Fruit fly (Drosophila melanogaster) whole organism, adult: Measurements from ENCODE around the gene CG17217.

Experiments
- CG11617 ChIP-seq: fragments of 200-800 bp; sonication (Bioruptor generic); optimal IDR thresholded peaks from 2 replicates; lab custom pipeline; 2017; ENCODE audit warnings: mild to moderate bottlenecking, missing biosample characterization, missing genetic modification reagents, missing genetic modification characterization
- CG12768 ChIP-seq: fragments of 200-800 bp; sonication (Bioruptor generic); optimal IDR thresholded peaks from 2 replicates; lab custom pipeline; 2017; ENCODE audit warnings: missing biosample characterization, missing genetic modification characterization, mild to moderate bottlenecking, moderate library complexity, missing genetic modification reagents
- CG14711 ChIP-seq: fragments of 200-800 bp; sonication (Bioruptor generic); optimal IDR thresholded peaks from 2 replicates; lab custom pipeline; 2018; ENCODE audit warnings: missing biosample characterization, mild to moderate bottlenecking, missing genetic modification characterization, moderate library complexity
- CG1620 ChIP-seq: fragments of 200-800 bp; sonication (Bioruptor generic); optimal IDR thresholded peaks from 2 replicates; lab custom pipeline; 2016; ENCODE audit warnings: missing biosample characterization, missing genetic modification characterization
- CG33017 ChIP-seq: fragments of 200-800 bp; sonication (Bioruptor generic); optimal IDR thresholded peaks from 2 replicates; lab custom pipeline; 2018; ENCODE audit warnings: missing biosample characterization, mild to moderate bottlenecking, missing genetic modification characterization, moderate library complexity
- CG5204 ChIP-seq: fragments of 200-800 bp; sonication (Bioruptor generic); optimal IDR thresholded peaks from 2 replicates; lab custom pipeline; 2016; ENCODE audit warnings: missing biosample characterization, missing genetic modification characterization
- CG7045 ChIP-seq: fragments of 200-800 bp; sonication (Bioruptor generic); optimal IDR thresholded peaks from 2 replicates; lab custom pipeline; 2017; ENCODE audit warnings: missing biosample characterization, mild to moderate bottlenecking, missing genetic modification characterization
- CG7101 ChIP-seq: fragments of 200-800 bp; sonication (Bioruptor generic); optimal IDR thresholded peaks from 2 replicates; lab custom pipeline; 2018; ENCODE audit warnings: missing biosample characterization, mild to moderate bottlenecking, missing genetic modification characterization, moderate library complexity
- Clk ChIP-seq: fragments of 200-800 bp; sonication (Bioruptor generic); optimal IDR thresholded peaks from 2 replicates; lab custom pipeline; 2017; ENCODE audit warnings: missing biosample characterization, missing genetic modification characterization
- Crg-1 ChIP-seq: fragments of 200-800 bp; sonication (Bioruptor generic); optimal IDR thresholded peaks from 2 replicates; lab custom pipeline; 2016; ENCODE audit warnings: missing biosample characterization, missing genetic modification characterization
- Hr96 ChIP-seq: fragments of 200-800 bp; sonication (Bioruptor generic); optimal IDR thresholded peaks from 2 replicates; lab custom pipeline; 2016; ENCODE audit warnings: missing biosample characterization, missing genetic modification characterization
- Mnt ChIP-seq: fragments of 200-800 bp; sonication (Bioruptor generic); optimal IDR thresholded peaks from 2 replicates; lab custom pipeline; 2016; ENCODE audit warnings: missing biosample characterization, mild to moderate bottlenecking, missing genetic modification characterization
- bab1 ChIP-seq: fragments of 200-800 bp; sonication (Bioruptor generic); optimal IDR thresholded peaks from 3 replicates; lab custom pipeline; 2019; ENCODE audit warnings: missing biosample characterization, mild to moderate bottlenecking, missing genetic modification characterization, moderate library complexity
- cic ChIP-seq: fragments of 200-800 bp; sonication (Bioruptor generic); optimal IDR thresholded peaks from 2 replicates; lab custom pipeline; 2017; ENCODE audit warnings: missing biosample characterization, mild to moderate bottlenecking, missing genetic modification characterization, moderate library complexity
- cnc ChIP-seq, 2 experiments: fragments of >200 bp; optimal IDR thresholded peaks; 2 replicates each; lab custom pipeline; 2017
- kay ChIP-seq: fragments of 200-800 bp; sonication (Bioruptor generic); peaks from one replicate; lab custom pipeline; 2016; ENCODE audit warnings: missing biosample characterization, missing genetic modification characterization, borderline replicate concordance
- ovo ChIP-seq: fragments of 200-800 bp; sonication (Bioruptor generic); optimal IDR thresholded peaks from 2 replicates; lab custom pipeline; 2016; ENCODE audit warnings: missing biosample characterization, missing genetic modification characterization
- pad ChIP-seq: fragments of 200-800 bp; sonication (Bioruptor generic); optimal IDR thresholded peaks from 3 replicates; lab custom pipeline; 2017; ENCODE audit warnings: missing biosample characterization, missing genetic modification characterization, mild to moderate bottlenecking, moderate library complexity, missing genetic modification reagents
- tj ChIP-seq: fragments of 200-800 bp; sonication (Bioruptor generic); optimal IDR thresholded peaks from 3 replicates; lab custom pipeline; 2017; ENCODE audit warnings: missing biosample characterization, mild to moderate bottlenecking, missing genetic modification characterization, moderate library complexity
- toe ChIP-seq: fragments of 200-800 bp; sonication (Bioruptor generic); optimal IDR thresholded peaks from 2 replicates; lab custom pipeline; 2016; ENCODE audit warnings: missing biosample characterization, missing genetic modification characterization

The CG17217 gene

DNA sequence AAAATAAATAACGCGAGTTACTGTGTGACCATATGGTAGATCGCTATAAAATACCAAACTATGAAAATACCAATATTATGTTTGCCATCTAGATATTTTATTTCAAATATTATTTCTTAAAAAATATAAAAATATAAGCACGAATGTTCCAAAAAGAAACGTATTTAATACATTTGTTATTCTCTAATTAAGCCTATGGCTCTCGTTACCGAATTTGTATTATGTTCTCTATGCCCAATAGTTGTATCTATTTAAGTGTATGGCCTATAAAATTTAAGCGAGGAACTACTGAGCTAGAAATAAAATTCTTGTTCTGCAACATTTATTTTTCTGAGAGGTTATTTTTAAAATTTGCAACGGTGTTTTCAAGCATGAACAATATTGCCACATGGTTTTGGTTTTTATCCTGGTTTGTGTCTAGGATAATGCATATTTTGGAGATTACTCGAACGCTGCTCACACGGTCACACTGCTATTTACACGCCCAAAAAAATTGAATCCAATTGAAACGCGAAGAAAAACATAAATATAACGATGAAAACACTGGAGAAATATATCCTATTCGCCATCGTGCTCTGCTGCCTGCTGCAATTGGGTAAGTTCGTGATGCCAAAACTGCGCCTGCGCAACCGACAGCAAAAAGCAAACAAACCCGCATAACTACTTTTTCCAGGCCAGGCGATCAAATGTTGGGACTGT, 2.3 kb downstream of the CG17217 start, which contains the start of the genes CG6583 and crok:
Gene CG6583, minus strand, starts transcription at position 51 of the 699 bp plus-strand sequence.
Gene crok, plus strand, starts transcription at position 446 of the 699 bp plus-strand sequence.
- no peak for TF ChIP-seq CG12768
- no peak for TF ChIP-seq Mnt (GFP tag; lab: Kevin White, UChicago)
- TF ChIP-seq pad (GFP tag; lab: Kevin White, UChicago): no peak
- TF ChIP-seq cnc (optimal IDR thresholded peaks at IDR 0.05; lab: Kevin White, UChicago): no peak
- no peak for TF ChIP-seq CG7045 (GFP tag; lab: Kevin White, UChicago)
- TF ChIP-seq CG33017 (tag; lab: Kevin White, UChicago): no peak
- TF ChIP-seq kay (GFP tag; lab: Kevin White, UChicago): no peak
- no peak for TF ChIP-seq CG5204 (GFP tag; lab: Kevin White, UChicago)

DNA sequence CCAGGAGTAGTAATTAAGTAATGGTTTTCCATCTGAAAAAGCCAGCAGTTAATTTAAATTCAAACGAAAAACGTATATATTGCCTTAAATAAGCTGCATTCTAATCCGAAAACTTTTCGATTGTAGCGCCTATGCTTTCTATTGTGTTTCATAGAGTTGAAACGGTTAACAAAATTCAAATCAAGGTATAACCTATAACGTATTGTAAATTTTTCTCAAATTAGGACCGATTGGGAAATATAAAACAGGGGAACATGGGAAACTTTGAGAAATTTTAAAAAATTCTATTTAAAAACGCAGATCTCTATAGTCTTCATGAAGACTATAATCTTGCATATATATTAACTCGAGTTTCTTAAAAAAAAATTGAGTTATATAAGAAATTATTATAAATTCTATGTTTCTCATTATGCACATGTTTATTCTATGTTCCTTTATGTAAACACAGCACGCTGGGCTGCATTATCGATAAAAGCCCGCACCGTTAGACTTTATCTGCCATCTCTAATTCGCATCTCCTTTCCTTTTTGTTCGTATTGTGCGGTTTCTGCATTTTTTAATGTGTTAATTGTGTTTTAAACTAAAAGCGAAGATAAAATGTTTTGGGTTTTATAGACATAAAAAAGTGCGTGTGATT, 4.3 kb downstream of the CG17217 start, which contains the start of gene bru1:
Gene bru1, plus strand, starts transcription at position 512 of the 637 bp plus-strand sequence.
- TF ChIP-seq cic (GFP tag; lab: Kevin White, UChicago): no peak
- no peak for TF ChIP-seq toe
- no peak for TF ChIP-seq CG7045 (GFP tag; lab: Kevin White, UChicago)
- TF ChIP-seq CG1620: no peak
- no peak for TF ChIP-seq tj (GFP tag; lab: Kevin White, UChicago)
- no peak for TF ChIP-seq CG11617 (GFP tag; lab: Kevin White, UChicago)
- no peak for TF ChIP-seq kay (GFP tag; lab: Kevin White, UChicago)
- TF ChIP-seq ovo (GFP tag; lab: Kevin White, UChicago): no peak
- TF ChIP-seq Clk (GFP tag; lab: Kevin White, UChicago): no peak
- TF ChIP-seq Mnt (GFP tag; lab: Kevin White, UChicago): no peak
- TF ChIP-seq CG7101 (tag; lab: Kevin White, UChicago): no peak
- no peak for TF ChIP-seq CG12768
- TF ChIP-seq CG14711 (tag; lab: Kevin White, UChicago): no peak
- TF ChIP-seq Crg-1 (GFP tag; lab: Kevin White, UChicago): no peak
- TF ChIP-seq cnc (optimal IDR thresholded peaks at IDR 0.05; lab: Kevin White, UChicago): no peak
- TF ChIP-seq bab1 (GFP tag; lab: Kevin White, UChicago): no peak

DNA sequence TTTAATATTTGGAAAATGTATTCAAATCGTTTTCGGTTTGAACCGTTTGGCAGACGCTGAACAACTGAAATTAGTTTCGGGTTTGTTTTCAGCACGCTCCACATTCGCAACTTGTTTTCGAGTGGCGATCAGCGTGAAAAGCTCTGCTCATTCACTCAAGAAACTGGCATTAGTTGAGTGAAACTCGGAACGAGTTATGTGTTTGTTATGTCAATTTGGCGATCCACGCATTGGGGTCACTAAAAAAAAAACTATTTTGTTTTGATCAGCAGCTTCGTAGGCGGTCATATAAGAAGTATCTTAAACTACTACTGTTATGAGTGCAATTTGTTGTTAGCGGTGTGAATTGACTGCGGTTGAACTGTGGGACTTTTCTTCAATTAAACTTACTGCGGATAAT, 7.3 kb downstream of the CG17217 start, which contains the start of gene atilla:
Gene atilla, minus strand, starts transcription at position 266 of the 400 bp plus-strand sequence.
- TF ChIP-seq Crg-1 (GFP tag; lab: Kevin White, UChicago) (no peak), CG1620 (no peak), CG7045 (GFP tag; lab: Kevin White, UChicago) (no peak), Hr96 (GFP tag; lab: Kevin White, UChicago) (no peak), CG7101 (tag; lab: Kevin White, UChicago) (no peak), cic (GFP tag; lab: Kevin White, UChicago) (no peak), tj (GFP tag; lab: Kevin White, UChicago) (no peak)

dm6 chr2L:12192978-12193377, 22.6 kb downstream of the CG17217 start:
- no peak for TF ChIP-seq CG7101 (tag; lab: Kevin White, UChicago)
- no peak for TF ChIP-seq cnc (optimal IDR thresholded peaks at IDR 0.05; lab: Kevin White, UChicago)
- TF ChIP-seq ovo (GFP tag; lab: Kevin White, UChicago): no peak
- no peak for TF ChIP-seq CG1620
- no peak for TF ChIP-seq CG33017 (tag; lab: Kevin White, UChicago)
- no peak for TF ChIP-seq CG12768
- TF ChIP-seq kay (GFP tag; lab: Kevin White, UChicago): no peak
- TF ChIP-seq CG11617 (GFP tag; lab: Kevin White, UChicago): no peak
- no peak for TF ChIP-seq pad (GFP tag; lab: Kevin White, UChicago)
- TF ChIP-seq CG7045 (GFP tag; lab: Kevin White, UChicago): no peak
- TF ChIP-seq Crg-1 (GFP tag; lab: Kevin White, UChicago): no peak
- no peak for TF ChIP-seq tj (GFP tag; lab: Kevin White, UChicago)
- TF ChIP-seq Clk (GFP tag; lab: Kevin White, UChicago): no peak
- no peak for TF ChIP-seq CG5204 (GFP tag; lab: Kevin White, UChicago)
- no peak for TF ChIP-seq Mnt (GFP tag; lab: Kevin White, UChicago)
- no peak for TF ChIP-seq Hr96 (GFP tag; lab: Kevin White, UChicago)
- no peak for TF ChIP-seq bab1 (GFP tag; lab: Kevin White, UChicago)

dm6 chr2L:12194858-12195257, 24.5 kb downstream of the CG17217 start:
- TF ChIP-seq CG7101 (tag; lab: Kevin White, UChicago) (no peak), Hr96 (GFP tag; lab: Kevin White, UChicago) (no peak), pad (GFP tag; lab: Kevin White, UChicago) (no peak), CG7045 (GFP tag; lab: Kevin White, UChicago) (no peak), tj (GFP tag; lab: Kevin White, UChicago) (no peak), Clk (GFP tag; lab: Kevin White, UChicago) (no peak), CG1620 (no peak), CG14711 (tag; lab: Kevin White, UChicago) (no peak), CG5204 (GFP tag; lab: Kevin White, UChicago) (no peak), CG11617 (GFP tag; lab: Kevin White, UChicago) (no peak), Mnt (GFP tag; lab: Kevin White, UChicago) (no peak), Crg-1 (GFP tag; lab: Kevin White, UChicago) (no peak), cnc (optimal IDR thresholded peaks at IDR 0.05; lab: Kevin White, UChicago) (no peak), toe (no peak)
